Worm (Caenorhabditis elegans): Measurements from ENCODE around the gene F42A9.3.

Gene F42A9.3

ce11 chrIV:8620102-8620733 lies 3.2 kb downstream of the F42A9.3 start, which contains the start of gene lin-49:
TSS of gene lin-49 (plus strand) at chrIV:8620683.
- TF ChIP-seq cog-1 (tag; optimal IDR thresholded peaks at IDR 0.05) (peak; percentile 43), ztf-29 (GFP tag; IDR thresholded peaks at IDR 0.05) (no peak)

- TF ChIP-seq cog-1 (tag; optimal IDR thresholded peaks at IDR 0.05) = no peak
- no peak for TF ChIP-seq ref-1 (GFP tag; conservative IDR thresholded peaks at IDR 0.05)
- TF ChIP-seq T22C8.4 (GFP tag; IDR thresholded peaks at IDR 0.05) = no peak
- TF ChIP-seq klf-2 (GFP tag; conservative IDR thresholded peaks at IDR 0.05) = no peak
- no peak for TF ChIP-seq ztf-29 (GFP tag; IDR thresholded peaks at IDR 0.05)
- no peak for TF ChIP-seq tab-1 (GFP tag; IDR thresholded peaks at IDR 0.05)
Measured at ce11 chrIV:8625730-8626129, 8.7 kb downstream of the F42A9.3 start.

ce11 chrIV:8626294-8626693 lies 9.2 kb downstream of the F42A9.3 start:
- no peak for TF ChIP-seq flt-1 (GFP tag; IDR thresholded peaks at IDR 0.05)
- no peak for TF ChIP-seq ztf-29 (GFP tag; IDR thresholded peaks at IDR 0.05)

- TF ChIP-seq ztf-29 (GFP tag; IDR thresholded peaks at IDR 0.05) (no peak), T22C8.4 (GFP tag; IDR thresholded peaks at IDR 0.05) (no peak), ztf-23 (GFP tag; IDR thresholded peaks at IDR 0.05) (no peak), cog-1 (tag; optimal IDR thresholded peaks at IDR 0.05) (no peak), tab-1 (GFP tag; IDR thresholded peaks at IDR 0.05) (no peak), flt-1 (GFP tag; IDR thresholded peaks at IDR 0.05) (no peak), klf-2 (GFP tag; conservative IDR thresholded peaks at IDR 0.05) (no peak), med-1 (GFP tag; optimal IDR thresholded peaks at IDR 0.05; ENCODE audit: insufficient read depth) (no peak), ref-1 (GFP tag; conservative IDR thresholded peaks at IDR 0.05) (no peak)
Measured at ce11 chrIV:8627328-8627727, 10.3 kb downstream of the F42A9.3 start, which contains the start of gene F42A9.11. TSS of gene F42A9.11 (plus strand) at chrIV:8627637.

- TF ChIP-seq ztf-23 (GFP tag; IDR thresholded peaks at IDR 0.05) (no peak), ref-1 (GFP tag; conservative IDR thresholded peaks at IDR 0.05) (no peak), tab-1 (GFP tag; IDR thresholded peaks at IDR 0.05) (no peak), ztf-29 (GFP tag; IDR thresholded peaks at IDR 0.05) (no peak), cog-1 (tag; optimal IDR thresholded peaks at IDR 0.05) (no peak), klf-2 (GFP tag; conservative IDR thresholded peaks at IDR 0.05) (no peak), flt-1 (GFP tag; IDR thresholded peaks at IDR 0.05) (no peak), med-1 (GFP tag; optimal IDR thresholded peaks at IDR 0.05; ENCODE audit: insufficient read depth) (no peak), T22C8.4 (GFP tag; IDR thresholded peaks at IDR 0.05) (no peak)
Measured at ce11 chrIV:8628262-8628661, 11.2 kb downstream of the F42A9.3 start.

ce11 chrIV:8629609-8630052 lies 12.6 kb downstream of the F42A9.3 start:
- TF ChIP-seq ref-1 (GFP tag; conservative IDR thresholded peaks at IDR 0.05) = no peak
- TF ChIP-seq tab-1 (GFP tag; IDR thresholded peaks at IDR 0.05) = no peak
- TF ChIP-seq klf-2 (GFP tag; conservative IDR thresholded peaks at IDR 0.05) = no peak
- TF ChIP-seq T22C8.4 (GFP tag; IDR thresholded peaks at IDR 0.05) = no peak
- 0 out of 2 replicates have a peak, but pooled peaks have one; percentile 43 for TF ChIP-seq ztf-23 (GFP tag; IDR thresholded peaks at IDR 0.05)
- no peak for TF ChIP-seq med-1 (GFP tag; optimal IDR thresholded peaks at IDR 0.05; ENCODE audit: insufficient read depth)
- TF ChIP-seq flt-1 (GFP tag; IDR thresholded peaks at IDR 0.05) = 0 out of 2 replicates have a peak, but pooled peaks have one; percentile 5
- no peak for TF ChIP-seq ztf-29 (GFP tag; IDR thresholded peaks at IDR 0.05)
- TF ChIP-seq cog-1 (tag; optimal IDR thresholded peaks at IDR 0.05) = no peak

ce11 chrIV:8630243-8630642 lies 13.2 kb downstream of the F42A9.3 start:
- TF ChIP-seq T22C8.4 (GFP tag; IDR thresholded peaks at IDR 0.05) = no peak
- no peak for TF ChIP-seq flt-1 (GFP tag; IDR thresholded peaks at IDR 0.05)
- no peak for TF ChIP-seq ref-1 (GFP tag; conservative IDR thresholded peaks at IDR 0.05)
- TF ChIP-seq ztf-29 (GFP tag; IDR thresholded peaks at IDR 0.05) = no peak
- TF ChIP-seq tab-1 (GFP tag; IDR thresholded peaks at IDR 0.05) = no peak
- TF ChIP-seq klf-2 (GFP tag; conservative IDR thresholded peaks at IDR 0.05) = no peak
- TF ChIP-seq ztf-23 (GFP tag; IDR thresholded peaks at IDR 0.05) = no peak

ce11 chrIV:8631033-8631432 lies 14.0 kb downstream of the F42A9.3 start, which contains the start of gene dgk-4:
TSS of gene dgk-4 (plus strand) at chrIV:8631333.
- TF ChIP-seq ref-1 (GFP tag; conservative IDR thresholded peaks at IDR 0.05) = no peak
- TF ChIP-seq flt-1 (GFP tag; IDR thresholded peaks at IDR 0.05) = no peak
- no peak for TF ChIP-seq klf-2 (GFP tag; conservative IDR thresholded peaks at IDR 0.05)
- no peak for TF ChIP-seq ztf-23 (GFP tag; IDR thresholded peaks at IDR 0.05)
- TF ChIP-seq T22C8.4 (GFP tag; IDR thresholded peaks at IDR 0.05) = no peak
- TF ChIP-seq cog-1 (tag; optimal IDR thresholded peaks at IDR 0.05) = no peak
- no peak for TF ChIP-seq tab-1 (GFP tag; IDR thresholded peaks at IDR 0.05)
- no peak for TF ChIP-seq med-1 (GFP tag; optimal IDR thresholded peaks at IDR 0.05; ENCODE audit: insufficient read depth)
- TF ChIP-seq ztf-29 (GFP tag; IDR thresholded peaks at IDR 0.05) = no peak

ce11 chrIV:8638761-8639160 lies 21.7 kb downstream of the F42A9.3 start, which contains the start of gene F42A9.9:
TSS of gene F42A9.9 (minus strand) at chrIV:8638861.
- TF ChIP-seq flt-1 (GFP tag; IDR thresholded peaks at IDR 0.05) = no peak
- TF ChIP-seq med-1 (GFP tag; optimal IDR thresholded peaks at IDR 0.05; ENCODE audit: insufficient read depth) = no peak
- no peak for TF ChIP-seq ref-1 (GFP tag; conservative IDR thresholded peaks at IDR 0.05)
- TF ChIP-seq ztf-23 (GFP tag; IDR thresholded peaks at IDR 0.05) = no peak
- no peak for TF ChIP-seq ztf-29 (GFP tag; IDR thresholded peaks at IDR 0.05)
- TF ChIP-seq tab-1 (GFP tag; IDR thresholded peaks at IDR 0.05) = no peak
- TF ChIP-seq klf-2 (GFP tag; conservative IDR thresholded peaks at IDR 0.05) = no peak
- no peak for TF ChIP-seq cog-1 (tag; optimal IDR thresholded peaks at IDR 0.05)
- TF ChIP-seq T22C8.4 (GFP tag; IDR thresholded peaks at IDR 0.05) = no peak

- no peak for TF ChIP-seq ztf-23 (GFP tag; IDR thresholded peaks at IDR 0.05)
- TF ChIP-seq ztf-29 (GFP tag; IDR thresholded peaks at IDR 0.05) = no peak
- TF ChIP-seq T22C8.4 (GFP tag; IDR thresholded peaks at IDR 0.05) = no peak
- no peak for TF ChIP-seq ref-1 (GFP tag; conservative IDR thresholded peaks at IDR 0.05)
- TF ChIP-seq klf-2 (GFP tag; conservative IDR thresholded peaks at IDR 0.05) = no peak
- TF ChIP-seq flt-1 (GFP tag; IDR thresholded peaks at IDR 0.05) = no peak
- TF ChIP-seq cog-1 (tag; optimal IDR thresholded peaks at IDR 0.05) = no peak
- TF ChIP-seq tab-1 (GFP tag; IDR thresholded peaks at IDR 0.05) = no peak
- no peak for TF ChIP-seq med-1 (GFP tag; optimal IDR thresholded peaks at IDR 0.05; ENCODE audit: insufficient read depth)
Measured at ce11 chrIV:8644432-8644831, 27.4 kb downstream of the F42A9.3 start, which contains the start of gene C49C8.3. TSS of gene C49C8.3 (plus strand) at chrIV:8644732.
